Worm (Caenorhabditis elegans) whole organism, L3 larva: ENCODE data around the gene faah-2.

Experiments used
- R02D3.7 ChIP-seq: fragments of 150-350 bp; optimal IDR thresholded peaks from 2 replicates; lab custom pipeline; 2014; ENCODE audit warnings: missing biosample characterization, missing genetic modification characterization
- ZK546.5 ChIP-seq: sonication (generic microtip); optimal IDR thresholded peaks from 2 replicates; lab custom pipeline; 2017; ENCODE audit warnings: missing biosample characterization, missing genetic modification characterization
- aly-2 ChIP-seq: fragments of 150-350 bp; optimal IDR thresholded peaks from 2 replicates; lab custom pipeline; 2014; ENCODE audit warnings: missing biosample characterization, missing genetic modification characterization
- ama-1 ChIP-seq: fragments of 150-350 bp; optimal IDR thresholded peaks from 2 replicates; lab custom pipeline; 2018
- ceh-28 ChIP-seq: fragments of 150-350 bp; optimal IDR thresholded peaks from 2 replicates; lab custom pipeline; 2014; ENCODE audit warnings: missing biosample characterization, missing genetic modification reagents, missing genetic modification characterization
- ceh-82 ChIP-seq: fragments of 150-350 bp; optimal IDR thresholded peaks from 2 replicates; lab custom pipeline; 2014; ENCODE audit warnings: missing biosample characterization, missing genetic modification characterization
- ceh-9 ChIP-seq: sonication (generic microtip); optimal IDR thresholded peaks from 2 replicates; lab custom pipeline; 2018; ENCODE audit warnings: missing biosample characterization, missing genetic modification characterization
- daf-12 ChIP-seq: fragments of 150-350 bp; optimal IDR thresholded peaks from 2 replicates; lab custom pipeline; 2014; ENCODE audit warnings: missing biosample characterization, missing genetic modification reagents, missing genetic modification characterization
- egl-27 ChIP-seq: sonication (generic microtip); optimal IDR thresholded peaks from 4 replicates; lab custom pipeline; 2017; ENCODE audit warnings: missing biosample characterization, missing genetic modification reagents, missing genetic modification characterization
- egl-5 ChIP-seq: fragments of 150-350 bp; optimal IDR thresholded peaks from 2 replicates; lab custom pipeline; 2017; ENCODE audit warnings: missing biosample characterization, missing genetic modification reagents, missing genetic modification characterization, inconsistent platforms
- elt-2 ChIP-seq: sonication (generic microtip); optimal IDR thresholded peaks from 2 replicates; lab custom pipeline; 2016; ENCODE audit warnings: missing genetic modification reagents, mild to moderate bottlenecking, missing genetic modification characterization, missing compliant biosample characterization
- elt-3 ChIP-seq, 3 experiments: fragments of 150-350 bp in 1 of 3; sonication (generic microtip) in 2 of 3; optimal IDR thresholded peaks; 2 replicates in 2 of 3; 4 replicates in 1 of 3; lab custom pipeline; 2014 to 2017; ENCODE audit warnings: missing biosample characterization in 3 of 3, missing genetic modification characterization in 3 of 3
- eor-1 ChIP-seq, 2 experiments: fragments of 150-350 bp; optimal IDR thresholded peaks; 2 replicates each; lab custom pipeline; 2014 to 2018; ENCODE audit warnings: missing biosample characterization in 2 of 2, missing genetic modification characterization in 2 of 2
- fkh-2 ChIP-seq: fragments of 150-350 bp; optimal IDR thresholded peaks from 2 replicates; lab custom pipeline; 2014; ENCODE audit warnings: missing biosample characterization, missing genetic modification reagents, missing genetic modification characterization
- fos-1 ChIP-seq: fragments of 150-350 bp; optimal IDR thresholded peaks from 2 replicates; lab custom pipeline; 2014; ENCODE audit warnings: missing biosample characterization, missing genetic modification characterization
- jun-1 ChIP-seq: fragments of 150-350 bp; optimal IDR thresholded peaks from 2 replicates; lab custom pipeline; 2014; ENCODE audit warnings: missing biosample characterization, missing genetic modification reagents, missing genetic modification characterization
- lin-39 ChIP-seq: fragments of 150-350 bp; optimal IDR thresholded peaks from 2 replicates; lab custom pipeline; 2018; ENCODE audit warnings: missing biosample characterization, missing genetic modification reagents, missing genetic modification characterization
- lsy-12 ChIP-seq: sonication (generic microtip); optimal IDR thresholded peaks from 2 replicates; lab custom pipeline; 2016; ENCODE audit warnings: mild to moderate bottlenecking, missing genetic modification characterization, missing compliant biosample characterization
- mdl-1 ChIP-seq: fragments of 150-350 bp; optimal IDR thresholded peaks from 2 replicates; lab custom pipeline; 2014; ENCODE audit warnings: missing biosample characterization, missing genetic modification characterization
- mml-1 ChIP-seq: fragments of 150-350 bp; sonication (generic microtip); optimal IDR thresholded peaks from 3 replicates; lab custom pipeline; 2014; ENCODE audit warnings: missing biosample characterization, missing genetic modification characterization
- nfya-1 ChIP-seq: sonication (generic microtip); optimal IDR thresholded peaks from 2 replicates; lab custom pipeline; 2017; ENCODE audit warnings: missing genetic modification characterization, mild to moderate bottlenecking, missing compliant biosample characterization, antibody characterized with exemption, moderate library complexity; ENCODE audit not compliant: insufficient read depth
- nhr-11 ChIP-seq: fragments of 150-350 bp; optimal IDR thresholded peaks from 2 replicates; lab custom pipeline; 2014; ENCODE audit warnings: missing biosample characterization, missing genetic modification characterization
- nhr-12 ChIP-seq: fragments of 150-350 bp; optimal IDR thresholded peaks from 2 replicates; lab custom pipeline; 2014; ENCODE audit warnings: missing biosample characterization, missing genetic modification characterization
- nhr-237 ChIP-seq: fragments of 150-350 bp; optimal IDR thresholded peaks from 2 replicates; lab custom pipeline; 2014; ENCODE audit warnings: missing biosample characterization, missing genetic modification characterization
- nhr-25 ChIP-seq: sonication (generic microtip); optimal IDR thresholded peaks from 2 replicates; lab custom pipeline; 2017; ENCODE audit warnings: missing biosample characterization, missing genetic modification characterization
- nhr-28 ChIP-seq: fragments of 150-350 bp; optimal IDR thresholded peaks from 2 replicates; lab custom pipeline; 2014; ENCODE audit warnings: missing biosample characterization, missing genetic modification characterization
- nhr-43 ChIP-seq: sonication (generic microtip); optimal IDR thresholded peaks from 2 replicates; lab custom pipeline; 2016; ENCODE audit warnings: mild to moderate bottlenecking, missing genetic modification characterization, missing compliant biosample characterization; ENCODE audit not compliant: poor library complexity, severe bottlenecking
- nhr-67 ChIP-seq: fragments of 150-350 bp; optimal IDR thresholded peaks from 2 replicates; lab custom pipeline; 2014; ENCODE audit warnings: missing biosample characterization, missing genetic modification characterization
- nhr-76 ChIP-seq: fragments of 150-350 bp; sonication (generic microtip); optimal IDR thresholded peaks from 5 replicates; lab custom pipeline; 2014; ENCODE audit warnings: missing biosample characterization, missing genetic modification characterization
- nhr-77 ChIP-seq: fragments of 150-350 bp; optimal IDR thresholded peaks from 2 replicates; lab custom pipeline; 2014; ENCODE audit warnings: missing biosample characterization, missing genetic modification characterization
- pha-4 ChIP-seq: fragments of 150-350 bp; optimal IDR thresholded peaks from 2 replicates; lab custom pipeline; 2014; ENCODE audit warnings: missing biosample characterization, missing genetic modification reagents, missing genetic modification characterization
- pqm-1 ChIP-seq: fragments of 150-350 bp; optimal IDR thresholded peaks from 2 replicates; lab custom pipeline; 2017; ENCODE audit warnings: missing biosample characterization, missing genetic modification characterization, inconsistent platforms
- sea-2 ChIP-seq: fragments of 150-350 bp; sonication (generic microtip); optimal IDR thresholded peaks from 4 replicates; lab custom pipeline; 2014; ENCODE audit warnings: missing biosample characterization, missing genetic modification reagents, missing genetic modification characterization
- skn-1 ChIP-seq: fragments of 150-350 bp; optimal IDR thresholded peaks from 2 replicates; lab custom pipeline; 2014; ENCODE audit warnings: missing biosample characterization, missing genetic modification characterization
- snpc-4 ChIP-seq: fragments of 150-350 bp; optimal IDR thresholded peaks from 2 replicates; lab custom pipeline; 2014; ENCODE audit warnings: missing biosample characterization, missing genetic modification characterization
- tbx-2 ChIP-seq: sonication (generic microtip); optimal IDR thresholded peaks from 2 replicates; lab custom pipeline; 2016; ENCODE audit warnings: mild to moderate bottlenecking, missing genetic modification characterization, missing compliant biosample characterization
- unc-39 ChIP-seq: sonication (generic microtip); optimal IDR thresholded peaks from 4 replicates; lab custom pipeline; 2017; ENCODE audit warnings: missing biosample characterization, missing genetic modification characterization
- unc-62 ChIP-seq: fragments of 150-350 bp; sonication (generic microtip); optimal IDR thresholded peaks from 4 replicates; lab custom pipeline; 2014; ENCODE audit warnings: missing biosample characterization, missing genetic modification reagents, missing genetic modification characterization
- ztf-11 ChIP-seq: fragments of 150-350 bp; optimal IDR thresholded peaks from 2 replicates; lab custom pipeline; 2014; ENCODE audit warnings: missing biosample characterization, missing genetic modification characterization

Gene faah-2

DNA sequence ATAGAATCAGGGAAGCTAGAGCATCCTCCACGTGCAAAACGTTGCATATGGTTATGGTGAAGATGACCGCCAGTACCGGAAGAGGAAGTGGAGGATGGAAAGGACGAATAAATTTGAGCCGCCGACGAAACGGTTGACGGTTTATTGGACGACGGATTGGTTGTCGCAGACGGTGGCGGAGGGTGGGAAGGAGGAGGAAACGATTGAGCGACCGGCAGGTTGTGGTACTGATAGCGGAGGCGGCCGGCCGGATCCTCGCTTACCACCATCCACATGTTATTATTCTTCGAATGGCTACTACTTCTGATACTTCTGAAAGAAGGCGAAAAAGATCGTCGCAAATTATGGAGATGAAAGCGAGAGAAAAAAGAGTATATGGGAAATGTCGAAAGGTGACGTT, 40.6 kb downstream of the faah-2 start:
- TF ChIP-seq eor-1 (tag; optimal IDR thresholded peaks at IDR 0.05; lab: Kevin White, UChicago) (no peak), elt-2 (no peak), nhr-12 (tag; lab: Kevin White, UChicago) (no peak), nhr-43 (no peak), jun-1 (tag; lab: Kevin White, UChicago) (no peak), daf-12 (tag; lab: Kevin White, UChicago) (no peak), egl-27 (no peak), fkh-2 (no peak), nhr-28 (tag; lab: Kevin White, UChicago) (no peak), ceh-9 (no peak), nhr-25 (tag; lab: Kevin White, UChicago) (no peak), nhr-76 (tag; lab: Kevin White, UChicago) (no peak), aly-2 (no peak), nhr-77 (no peak), elt-3 (tag; optimal IDR thresholded peaks at IDR 0.05; lab: Kevin White, UChicago) (no peak), nhr-67 (no peak), sea-2 (GFP tag; lab: Kevin White, UChicago) (no peak), unc-62 (GFP tag; lab: Kevin White, UChicago) (no peak)

DNA sequence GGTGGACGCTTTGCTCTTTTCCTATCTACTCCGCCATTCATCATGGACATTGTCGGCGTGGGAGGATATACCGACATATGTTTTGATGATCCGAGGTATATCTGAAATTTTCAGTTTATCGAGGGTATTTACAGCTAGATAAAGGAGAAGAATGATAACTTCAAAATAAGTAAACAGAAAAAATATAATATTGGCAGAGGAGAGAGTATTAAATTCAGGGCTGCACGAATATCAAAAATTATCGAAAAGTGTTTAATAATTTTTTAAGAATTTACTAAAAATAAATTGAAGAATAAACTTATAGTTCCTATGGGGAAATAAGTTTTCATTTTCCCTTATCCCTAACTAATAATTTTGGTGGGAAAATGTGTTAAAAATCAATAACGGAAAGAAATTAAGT, 46.6 kb downstream of the faah-2 start, which contains the start of gene wsp-1:
Gene wsp-1, minus strand, starts transcription at position 101 of the 400 bp plus-strand sequence.
- TF ChIP-seq lsy-12 = no peak
- TF ChIP-seq nhr-25 (tag; lab: Kevin White, UChicago) = no peak
- no peak for TF ChIP-seq nhr-67
- no peak for TF ChIP-seq sea-2 (GFP tag; lab: Kevin White, UChicago)
- TF ChIP-seq nhr-237 (tag; lab: Kevin White, UChicago) = no peak
- no peak for TF ChIP-seq skn-1 (tag; lab: Kevin White, UChicago)
- TF ChIP-seq pqm-1 (tag; lab: Kevin White, UChicago) = no peak
- TF ChIP-seq, all 47 proteins: peak for 0

DNA sequence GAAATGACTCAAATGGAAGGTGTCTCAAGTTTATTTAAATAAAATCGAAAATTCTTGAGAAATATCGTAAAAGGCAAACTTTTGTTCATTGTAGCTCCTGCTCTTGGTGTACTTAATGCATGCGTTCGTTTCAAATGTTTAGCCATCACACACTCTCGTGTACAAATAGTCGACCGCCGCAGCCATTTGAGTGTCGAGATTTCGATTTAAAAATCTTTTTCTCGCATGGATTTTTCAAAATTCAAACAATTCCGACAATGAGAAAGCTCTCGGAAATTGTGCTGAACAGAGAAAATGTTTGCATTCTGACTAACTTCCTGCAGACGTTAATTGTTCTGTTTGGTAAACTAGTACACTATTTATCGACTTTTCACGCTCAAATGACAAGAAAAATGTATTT, 47.0 kb downstream of the faah-2 start:
- TF ChIP-seq ama-1 (lab: Kevin White, UChicago) (no peak), nhr-12 (tag; lab: Kevin White, UChicago) (no peak), elt-3 (tag; optimal IDR thresholded peaks at IDR 0.05; lab: Kevin White, UChicago) (no peak), pqm-1 (tag; lab: Kevin White, UChicago) (no peak), nhr-25 (tag; lab: Kevin White, UChicago) (no peak), R02D3.7 (tag; lab: Kevin White, UChicago) (no peak), unc-39 (tag; lab: Kevin White, UChicago) (no peak), mml-1 (tag; lab: Kevin White, UChicago) (no peak), lin-39 (tag; lab: Kevin White, UChicago) (no peak), egl-27 (no peak), tbx-2 (tag; lab: Kevin White, UChicago) (no peak), snpc-4 (tag; lab: Kevin White, UChicago) (no peak), daf-12 (tag; lab: Kevin White, UChicago) (no peak), nhr-237 (tag; lab: Kevin White, UChicago) (no peak), sea-2 (GFP tag; lab: Kevin White, UChicago) (no peak), egl-5 (tag; lab: Kevin White, UChicago) (no peak), nhr-11 (no peak)

DNA sequence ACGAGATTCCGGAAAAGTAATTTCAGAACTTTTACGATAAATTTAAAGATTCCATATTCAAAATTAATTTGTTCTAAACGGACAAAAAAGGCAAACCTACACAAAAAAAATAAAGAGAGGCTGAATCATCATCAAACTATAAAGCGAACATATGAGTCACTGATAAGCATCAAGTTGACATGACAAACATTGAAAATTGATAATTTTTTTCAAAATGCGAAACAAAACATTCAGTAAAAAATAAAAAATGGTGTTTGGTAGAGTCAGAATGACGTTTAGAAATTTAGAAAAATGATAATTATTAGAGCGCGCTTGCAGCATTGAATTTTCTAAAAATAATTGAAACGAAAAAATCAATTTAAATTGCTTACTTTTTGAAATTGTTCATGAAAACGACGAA, 47.6 kb downstream of the faah-2 start:
- TF ChIP-seq pha-4 (tag; lab: Kevin White, UChicago) (peak; percentile 66), pqm-1 (tag; lab: Kevin White, UChicago) (peak; percentile 18), skn-1 (tag; lab: Kevin White, UChicago) (peak; percentile 27), fkh-2 (no peak), elt-2 (peak; percentile 77)

DNA sequence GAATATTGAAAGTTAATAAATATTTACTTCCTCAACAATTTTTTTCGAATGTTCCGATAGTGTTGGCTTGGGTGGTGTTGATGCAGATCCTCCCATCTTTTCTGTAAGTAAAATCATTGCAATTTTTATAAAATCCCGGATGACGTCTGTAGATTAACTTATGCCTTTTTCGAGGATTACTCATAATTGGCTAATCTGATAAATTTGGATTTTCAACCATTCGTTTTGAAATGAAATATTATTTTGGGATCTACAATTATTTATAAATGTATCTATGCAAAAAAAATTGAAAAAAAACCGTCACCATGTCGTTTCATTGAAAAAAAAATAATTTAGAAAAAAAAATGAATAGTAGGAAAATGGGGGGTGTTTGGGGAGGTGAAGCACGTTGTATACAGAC, 48.9 kb downstream of the faah-2 start, which contains the start of gene glrx-22:
Gene glrx-22, minus strand, starts transcription at position 101 of the 400 bp plus-strand sequence.
- TF ChIP-seq nhr-28 (tag; lab: Kevin White, UChicago) (no peak), fos-1 (tag; lab: Kevin White, UChicago) (no peak), ceh-82 (tag; lab: Kevin White, UChicago) (no peak), mdl-1 (tag; lab: Kevin White, UChicago) (no peak), nhr-237 (tag; lab: Kevin White, UChicago) (no peak), pha-4 (tag; lab: Kevin White, UChicago) (no peak), daf-12 (tag; lab: Kevin White, UChicago) (no peak), fkh-2 (no peak), ZK546.5 (tag; lab: Kevin White, UChicago) (no peak), elt-3 (tag; optimal IDR thresholded peaks at IDR 0.05; lab: Kevin White, UChicago) (no peak), ztf-11 (tag; lab: Kevin White, UChicago) (no peak), eor-1 (tag; optimal IDR thresholded peaks at IDR 0.05; lab: Kevin White, UChicago) (no peak), ceh-9 (no peak), ceh-28 (no peak), nhr-25 (tag; lab: Kevin White, UChicago) (no peak), nhr-43 (no peak), nfya-1 (tag; lab: Kevin White, UChicago) (no peak), aly-2 (no peak)
